Worm (Caenorhabditis elegans) whole organism, mixed stage, embryonic: ENCODE results near the gene C50D2.2.

Experiments
- M03D4.4 ChIP-seq: sonication (generic microtip); optimal IDR thresholded peaks from 2 replicates; lab custom pipeline; 2017; ENCODE audit warnings: mild to moderate bottlenecking, missing genetic modification characterization, missing compliant biosample characterization
- bed-3 ChIP-seq: fragments of 200-800 bp; sonication (Bioruptor generic); optimal IDR thresholded peaks from 3 replicates; lab custom pipeline; 2018; ENCODE audit warnings: mild to moderate bottlenecking, missing genetic modification characterization, moderate library complexity, missing compliant biosample characterization
- blmp-1 ChIP-seq: fragments of 150-350 bp; optimal IDR thresholded peaks from 2 replicates; lab custom pipeline; 2014; ENCODE audit warnings: missing biosample characterization, missing genetic modification characterization
- ceh-39 ChIP-seq: fragments of 150-350 bp; optimal IDR thresholded peaks from 2 replicates; lab custom pipeline; 2014; ENCODE audit warnings: missing biosample characterization, missing genetic modification characterization
- ceh-43 ChIP-seq: fragments of 200-800 bp; sonication (Bioruptor generic); optimal IDR thresholded peaks from 2 replicates; lab custom pipeline; 2018; ENCODE audit warnings: mild to moderate bottlenecking, missing genetic modification characterization, moderate library complexity, missing compliant biosample characterization
- ceh-83 ChIP-seq: fragments of 200-800 bp; sonication (Bioruptor generic); optimal IDR thresholded peaks from 2 replicates; lab custom pipeline; 2018; ENCODE audit warnings: mild to moderate bottlenecking, missing genetic modification characterization, missing compliant biosample characterization
- ces-1 ChIP-seq: fragments of 150-350 bp; optimal IDR thresholded peaks from 2 replicates; lab custom pipeline; 2014; ENCODE audit warnings: missing biosample characterization, missing genetic modification reagents, missing genetic modification characterization
- cnd-1 ChIP-seq: fragments of 200-800 bp; sonication (Bioruptor generic); optimal IDR thresholded peaks from 2 replicates; lab custom pipeline; 2018; ENCODE audit warnings: mild to moderate bottlenecking, missing genetic modification characterization, missing compliant biosample characterization
- drap-1 ChIP-seq: fragments of 200-800 bp; sonication (Bioruptor generic); optimal IDR thresholded peaks from 3 replicates; lab custom pipeline; 2018; ENCODE audit warnings: mild to moderate bottlenecking, missing genetic modification characterization, missing compliant biosample characterization
- elt-1 ChIP-seq: sonication (generic microtip); optimal IDR thresholded peaks from 2 replicates; lab custom pipeline; 2017; ENCODE audit warnings: missing genetic modification characterization, mild to moderate bottlenecking, missing compliant biosample characterization, antibody characterized with exemption, moderate library complexity, borderline replicate concordance; ENCODE audit not compliant: insufficient read depth
- elt-3 ChIP-seq: fragments of 150-350 bp; optimal IDR thresholded peaks from 2 replicates; lab custom pipeline; 2014; ENCODE audit warnings: missing biosample characterization, missing genetic modification characterization
- flh-1 ChIP-seq: fragments of 200-800 bp; sonication (Bioruptor generic); optimal IDR thresholded peaks from 2 replicates; lab custom pipeline; 2018; ENCODE audit warnings: mild to moderate bottlenecking, missing genetic modification characterization, moderate library complexity, missing compliant biosample characterization
- ham-2 ChIP-seq: fragments of 200-800 bp; sonication (Bioruptor generic); optimal IDR thresholded peaks from 2 replicates; lab custom pipeline; 2018; ENCODE audit warnings: mild to moderate bottlenecking, missing genetic modification characterization, missing compliant biosample characterization
- hlh-1 ChIP-seq: fragments of 150-350 bp; optimal IDR thresholded peaks from 2 replicates; lab custom pipeline; 2014; ENCODE audit warnings: missing biosample characterization, missing genetic modification reagents, missing genetic modification characterization
- lin-13 ChIP-seq: fragments of 150-350 bp; optimal IDR thresholded peaks from 2 replicates; lab custom pipeline; 2014; ENCODE audit warnings: missing biosample characterization, missing genetic modification characterization
- lin-32 ChIP-seq: fragments of 200-800 bp; sonication (Bioruptor generic); optimal IDR thresholded peaks from 2 replicates; lab custom pipeline; 2018; ENCODE audit warnings: mild to moderate bottlenecking, missing genetic modification characterization, missing compliant biosample characterization
- lsy-2 ChIP-seq: fragments of 150-350 bp; optimal IDR thresholded peaks from 2 replicates; lab custom pipeline; 2014; ENCODE audit warnings: missing biosample characterization, missing genetic modification characterization
- mab-5 ChIP-seq: fragments of 150-350 bp; optimal IDR thresholded peaks from 2 replicates; lab custom pipeline; 2014; ENCODE audit warnings: missing biosample characterization, missing genetic modification characterization
- mep-1 ChIP-seq: fragments of 150-350 bp; optimal IDR thresholded peaks from 2 replicates; lab custom pipeline; 2017; ENCODE audit warnings: missing biosample characterization, missing genetic modification reagents, missing genetic modification characterization, inconsistent platforms
- mls-2 ChIP-seq: sonication (generic microtip); optimal IDR thresholded peaks from 2 replicates; lab custom pipeline; 2016; ENCODE audit warnings: mild to moderate bottlenecking, missing genetic modification characterization, moderate library complexity, missing compliant biosample characterization
- nhr-12 ChIP-seq: fragments of 150-350 bp; optimal IDR thresholded peaks from 2 replicates; lab custom pipeline; 2014; ENCODE audit warnings: missing biosample characterization, missing genetic modification characterization
- nhr-2 ChIP-seq: fragments of 150-350 bp; optimal IDR thresholded peaks from 2 replicates; lab custom pipeline; 2014; ENCODE audit warnings: missing biosample characterization, missing genetic modification characterization
- nhr-237 ChIP-seq: fragments of 150-350 bp; optimal IDR thresholded peaks from 2 replicates; lab custom pipeline; 2014; ENCODE audit warnings: missing biosample characterization, missing genetic modification characterization
- nhr-28 ChIP-seq: fragments of 150-350 bp; optimal IDR thresholded peaks from 2 replicates; lab custom pipeline; 2014; ENCODE audit warnings: missing biosample characterization, missing genetic modification characterization
- nhr-76 ChIP-seq: sonication (generic microtip); optimal IDR thresholded peaks from 2 replicates; lab custom pipeline; 2017; ENCODE audit warnings: missing biosample characterization, missing genetic modification characterization
- pha-4 ChIP-seq: fragments of 150-350 bp; optimal IDR thresholded peaks from 2 replicates; lab custom pipeline; 2018; ENCODE audit warnings: missing biosample characterization, missing genetic modification reagents, missing genetic modification characterization
- sem-2 ChIP-seq: fragments of 200-800 bp; sonication (Bioruptor generic); optimal IDR thresholded peaks from 2 replicates; lab custom pipeline; 2018; ENCODE audit warnings: mild to moderate bottlenecking, missing genetic modification characterization, missing compliant biosample characterization
- snpc-4 ChIP-seq: fragments of 150-350 bp; optimal IDR thresholded peaks from 2 replicates; lab custom pipeline; 2014; ENCODE audit warnings: missing biosample characterization, missing genetic modification characterization
- sptf-1 ChIP-seq: sonication (generic microtip); optimal IDR thresholded peaks from 2 replicates; lab custom pipeline; 2017; ENCODE audit warnings: mild to moderate bottlenecking, missing genetic modification characterization, moderate library complexity, missing compliant biosample characterization
- tbx-8 ChIP-seq: fragments of 200-800 bp; sonication (Bioruptor generic); optimal IDR thresholded peaks from 2 replicates; lab custom pipeline; 2018; ENCODE audit warnings: mild to moderate bottlenecking, missing genetic modification characterization, moderate library complexity, missing compliant biosample characterization
- unc-120 ChIP-seq: sonication (generic microtip); optimal IDR thresholded peaks from 2 replicates; lab custom pipeline; 2017; ENCODE audit warnings: missing genetic modification characterization, missing compliant biosample characterization; ENCODE audit not compliant: poor library complexity, severe bottlenecking
- unc-39 ChIP-seq: fragments of 150-350 bp; optimal IDR thresholded peaks from 2 replicates; lab custom pipeline; 2014; ENCODE audit warnings: missing biosample characterization, missing genetic modification characterization
- unc-62 ChIP-seq: fragments of 150-350 bp; optimal IDR thresholded peaks from 2 replicates; lab custom pipeline; 2014; ENCODE audit warnings: missing biosample characterization, missing genetic modification reagents, missing genetic modification characterization
- zip-8 ChIP-seq: fragments of 150-350 bp; optimal IDR thresholded peaks from 2 replicates; lab custom pipeline; 2014; ENCODE audit warnings: missing biosample characterization, missing genetic modification characterization
- ztf-11 ChIP-seq: fragments of 150-350 bp; optimal IDR thresholded peaks from 2 replicates; lab custom pipeline; 2014; ENCODE audit warnings: missing biosample characterization, missing genetic modification characterization

Gene C50D2.2

DNA sequence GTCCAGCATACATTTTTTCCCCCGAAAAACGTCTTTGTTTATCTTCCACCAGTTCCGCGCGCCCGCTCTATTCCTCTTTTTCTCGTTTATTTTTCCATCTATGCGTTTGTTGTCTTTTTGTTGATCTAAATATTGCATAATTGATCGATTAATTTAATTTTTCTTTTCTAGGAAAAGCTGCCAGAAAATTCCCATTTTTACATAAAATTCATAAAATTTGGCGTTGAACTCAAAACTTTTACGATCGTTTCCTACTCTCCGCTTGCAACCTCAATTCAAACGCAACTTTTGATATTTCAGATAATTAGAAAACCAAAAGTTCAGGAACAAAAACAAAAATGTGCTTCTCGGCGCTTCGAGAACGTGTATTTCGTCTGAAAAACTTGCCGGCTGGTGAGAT, at the start of gene C50D2.2:
Gene C50D2.2 (plus strand): TSS at position 301 of the 400 bp plus-strand sequence.
- no peak for TF ChIP-seq pha-4 (tag; lab: Kevin White, UChicago)
- no peak for TF ChIP-seq elt-3 (tag; lab: Kevin White, UChicago)

- TF ChIP-seq ztf-11 (tag; lab: Kevin White, UChicago) (no peak), lin-13 (tag; lab: Kevin White, UChicago) (no peak), drap-1 (no peak), unc-120 (no peak), elt-1 (tag; lab: Kevin White, UChicago) (no peak), unc-39 (tag; lab: Kevin White, UChicago) (no peak), sptf-1 (tag; lab: Kevin White, UChicago) (no peak), sem-2 (no peak), elt-3 (tag; lab: Kevin White, UChicago) (no peak), unc-62 (GFP tag; lab: Kevin White, UChicago) (no peak), zip-8 (tag; lab: Kevin White, UChicago) (no peak), ceh-43 (GFP tag; lab: Kevin White, UChicago) (no peak), tbx-8 (no peak), nhr-2 (tag; lab: Kevin White, UChicago) (no peak), flh-1 (GFP tag; lab: Kevin White, UChicago) (no peak), hlh-1 (tag; lab: Kevin White, UChicago) (no peak)
- TF ChIP-seq, all 35 proteins: peak for 0
Measured at ce11 chrII:60049-60448, 48.9 kb upstream of the C50D2.2 start.

- no peak for TF ChIP-seq mab-5 (tag; lab: Kevin White, UChicago)
- TF ChIP-seq M03D4.4 (tag; lab: Kevin White, UChicago): no peak
- no peak for TF ChIP-seq ceh-39
- TF ChIP-seq ceh-83 (GFP tag; lab: Kevin White, UChicago): no peak
- TF ChIP-seq tbx-8: no peak
- no peak for TF ChIP-seq nhr-237 (tag; lab: Kevin White, UChicago)
- no peak for TF ChIP-seq zip-8 (tag; lab: Kevin White, UChicago)
- TF ChIP-seq snpc-4 (tag; lab: Kevin White, UChicago): no peak
- no peak for TF ChIP-seq ces-1
- no peak for TF ChIP-seq unc-39 (tag; lab: Kevin White, UChicago)
- TF ChIP-seq lin-13 (tag; lab: Kevin White, UChicago): no peak
- TF ChIP-seq nhr-28 (tag; lab: Kevin White, UChicago): no peak
Measured at ce11 chrII:61013-61412, 48.0 kb upstream of the C50D2.2 start, which contains the start of gene C23H3.2. Gene C23H3.2 (plus strand): TSS chrII:61313.

DNA sequence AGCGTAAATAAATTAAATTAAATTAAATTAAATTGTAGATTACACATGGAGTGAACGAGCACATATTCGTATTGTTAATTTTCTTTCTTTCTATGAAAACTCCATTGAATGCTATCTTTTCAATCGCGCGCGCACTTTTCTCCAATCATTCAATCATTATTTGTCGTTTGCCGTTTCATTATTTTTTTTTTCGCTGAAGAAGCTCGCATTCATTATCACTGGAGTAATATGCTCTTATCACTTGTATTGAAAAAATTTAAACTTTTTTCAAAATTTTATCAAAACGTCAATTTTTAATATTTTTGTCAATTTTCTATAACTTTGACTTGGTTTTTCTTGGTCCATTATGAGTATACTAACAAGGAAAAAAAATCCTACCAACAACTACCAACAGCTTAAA, 43.5 kb upstream of the C50D2.2 start:
- TF ChIP-seq drap-1: no peak
- TF ChIP-seq nhr-28 (tag; lab: Kevin White, UChicago): no peak
- no peak for TF ChIP-seq lin-13 (tag; lab: Kevin White, UChicago)

- TF ChIP-seq hlh-1 (tag; lab: Kevin White, UChicago): peak; percentile 35
- TF ChIP-seq mep-1: peak; percentile 64
- no peak for TF ChIP-seq lsy-2 (tag; lab: Kevin White, UChicago)
- peak; percentile 72 for TF ChIP-seq ztf-11 (tag; lab: Kevin White, UChicago)
- TF ChIP-seq pha-4 (tag; lab: Kevin White, UChicago): peak; percentile 82
- no peak for TF ChIP-seq nhr-76
- TF ChIP-seq ham-2 (GFP tag; lab: Kevin White, UChicago): peak; percentile 91
- peak; percentile 17 for TF ChIP-seq lin-13 (tag; lab: Kevin White, UChicago)
- TF ChIP-seq nhr-2 (tag; lab: Kevin White, UChicago): peak; percentile 75
- no peak for TF ChIP-seq ceh-43 (GFP tag; lab: Kevin White, UChicago)
- TF ChIP-seq sptf-1 (tag; lab: Kevin White, UChicago): peak; percentile 63
- peak; percentile 20 for TF ChIP-seq unc-62 (GFP tag; lab: Kevin White, UChicago)
- TF ChIP-seq drap-1: peak; percentile 47
- no peak for TF ChIP-seq M03D4.4 (tag; lab: Kevin White, UChicago)
- TF ChIP-seq nhr-12 (tag; lab: Kevin White, UChicago): no peak
- peak; percentile 50 for TF ChIP-seq nhr-237 (tag; lab: Kevin White, UChicago)
- no peak for TF ChIP-seq nhr-28 (tag; lab: Kevin White, UChicago)
- TF ChIP-seq snpc-4 (tag; lab: Kevin White, UChicago): no peak
- no peak for TF ChIP-seq ceh-39
- no peak for TF ChIP-seq flh-1 (GFP tag; lab: Kevin White, UChicago)
- TF ChIP-seq mls-2 (tag; lab: Kevin White, UChicago): peak; percentile 72
- TF ChIP-seq cnd-1 (tag; lab: Kevin White, UChicago): peak; percentile 65
- peak; percentile 60 for TF ChIP-seq elt-3 (tag; lab: Kevin White, UChicago)
- TF ChIP-seq unc-39 (tag; lab: Kevin White, UChicago): no peak
- TF ChIP-seq sem-2: no peak
- TF ChIP-seq ces-1: peak; percentile 16
- TF ChIP-seq bed-3 (GFP tag; lab: Kevin White, UChicago): no peak
- TF ChIP-seq unc-120: peak; percentile 78
- TF ChIP-seq blmp-1 (tag; lab: Kevin White, UChicago): peak; percentile 38
- no peak for TF ChIP-seq zip-8 (tag; lab: Kevin White, UChicago)
- TF ChIP-seq ceh-83 (GFP tag; lab: Kevin White, UChicago): no peak
- TF ChIP-seq tbx-8: peak; percentile 9
- TF ChIP-seq mab-5 (tag; lab: Kevin White, UChicago): no peak
- no peak for TF ChIP-seq lin-32 (GFP tag; lab: Kevin White, UChicago)
- no peak for TF ChIP-seq elt-1 (tag; lab: Kevin White, UChicago)
- TF ChIP-seq, all 35 proteins: peak for 18
Measured at ce11 chrII:66322-66721, 42.6 kb upstream of the C50D2.2 start.
